Fruit fly (Drosophila melanogaster) whole organism, embryonic: ENCODE measurements around the gene Spase25.
A peak's percentile ranks its signal among the peaks of the same experiment; 100 is the strongest.

Source experiments
- B-H2 ChIP-seq: fragments of 200-800 bp; sonication (Bioruptor generic); optimal IDR thresholded peaks from 2 replicates; lab custom pipeline; 2018; ENCODE audit warnings: missing biosample characterization, mild to moderate bottlenecking, missing genetic modification characterization
- BtbVII ChIP-seq: fragments of 200-800 bp; sonication (Bioruptor generic); optimal IDR thresholded peaks from 3 replicates; lab custom pipeline; 2017; ENCODE audit warnings: missing biosample characterization, mild to moderate bottlenecking, missing genetic modification characterization
- C15 ChIP-seq: fragments of 200-800 bp; sonication (Bioruptor generic); IDR thresholded peaks from 3 replicates; pipeline ENCODE4 v1.3.6; 2022; ENCODE audit warnings: missing biosample characterization, missing genetic modification characterization
- CG10147 ChIP-seq: fragments of 200-800 bp; sonication (Bioruptor generic); optimal IDR thresholded peaks from 2 replicates; lab custom pipeline; 2019; ENCODE audit warnings: missing biosample characterization, mild to moderate bottlenecking, missing genetic modification characterization, moderate library complexity
- CG10959 ChIP-seq: fragments of 200-800 bp; sonication (Bioruptor generic); IDR thresholded peaks from 2 replicates; pipeline ENCODE4 v1.3.6; 2022; ENCODE audit warnings: missing biosample characterization, missing genetic modification characterization
- CG10979 ChIP-seq: fragments of 200-800 bp; sonication (Bioruptor generic); optimal IDR thresholded peaks from 2 replicates; lab custom pipeline; 2018; ENCODE audit warnings: missing biosample characterization, mild to moderate bottlenecking, missing genetic modification characterization, moderate library complexity
- CG11093 ChIP-seq: fragments of 200-800 bp; sonication (Bioruptor generic); IDR thresholded peaks from 3 replicates; pipeline ENCODE4 v1.3.6; 2022; ENCODE audit warnings: missing biosample characterization, missing genetic modification characterization
- CG11723 ChIP-seq: fragments of 200-800 bp; sonication (Bioruptor generic); optimal IDR thresholded peaks from 2 replicates; lab custom pipeline; 2017; ENCODE audit warnings: missing biosample characterization, mild to moderate bottlenecking, missing genetic modification characterization
- CG15696 ChIP-seq: fragments of 200-800 bp; sonication (Bioruptor generic); optimal IDR thresholded peaks from 2 replicates; lab custom pipeline; 2019; ENCODE audit warnings: missing biosample characterization, mild to moderate bottlenecking, missing genetic modification characterization, moderate library complexity
- CG16863 ChIP-seq: fragments of 200-800 bp; sonication (Bioruptor generic); optimal IDR thresholded peaks from 3 replicates; lab custom pipeline; 2016; ENCODE audit warnings: missing biosample characterization, missing genetic modification characterization
- CG17612 ChIP-seq: fragments of 200-800 bp; sonication (Bioruptor generic); IDR thresholded peaks from 2 replicates; pipeline ENCODE4 v1.3.6; 2022; ENCODE audit warnings: missing biosample characterization, missing genetic modification characterization
- CG17912 ChIP-seq: fragments of 200-800 bp; sonication (Bioruptor generic); optimal IDR thresholded peaks from 2 replicates; lab custom pipeline; 2018; ENCODE audit warnings: missing biosample characterization, mild to moderate bottlenecking, missing genetic modification characterization
- CG18262 ChIP-seq: fragments of 200-800 bp; optimal IDR thresholded peaks from 3 replicates; lab custom pipeline; 2019; ENCODE audit warnings: missing biosample characterization, mild to moderate bottlenecking, missing genetic modification characterization, moderate library complexity
- CG30403 ChIP-seq: fragments of 200-800 bp; sonication (Bioruptor generic); optimal IDR thresholded peaks from 3 replicates; lab custom pipeline; 2016; ENCODE audit warnings: missing biosample characterization, missing genetic modification characterization
- CG32767 ChIP-seq: fragments of 200-800 bp; sonication (Bioruptor generic); IDR thresholded peaks from 2 replicates; pipeline ENCODE4 v1.3.6; 2022; ENCODE audit warnings: missing biosample characterization, missing genetic modification characterization
- CG8388 ChIP-seq: fragments of 200-800 bp; sonication (Bioruptor generic); optimal IDR thresholded peaks from 2 replicates; lab custom pipeline; 2019; ENCODE audit warnings: missing biosample characterization, mild to moderate bottlenecking, missing genetic modification characterization, moderate library complexity
- CG8944 ChIP-seq: fragments of 200-800 bp; sonication (Bioruptor generic); optimal IDR thresholded peaks from 3 replicates; lab custom pipeline; 2016; ENCODE audit warnings: missing biosample characterization, missing genetic modification characterization
- E2f2 ChIP-seq: fragments of 200-800 bp; sonication (Bioruptor generic); IDR thresholded peaks from 2 replicates; pipeline ENCODE4 v1.3.6; 2022; ENCODE audit warnings: missing biosample characterization, missing genetic modification characterization
- Eip74EF ChIP-seq, 2 experiments: fragments of 200-800 bp in 1 of 2; fragments of >200 bp in 1 of 2; sonication (Bioruptor generic) in 1 of 2; optimal IDR thresholded peaks; 2 replicates each; lab custom pipeline; 2017 to 2019; ENCODE audit warnings: missing biosample characterization in 2 of 2, missing genetic modification characterization in 2 of 2, mild to moderate bottlenecking in 1 of 2, moderate library complexity in 1 of 2
- Mad ChIP-seq: fragments of 200-800 bp; sonication (Bioruptor generic); optimal IDR thresholded peaks from 2 replicates; lab custom pipeline; 2016; ENCODE audit warnings: missing biosample characterization, missing genetic modification characterization
- Max ChIP-seq: fragments of 200-800 bp; sonication (Bioruptor generic); optimal IDR thresholded peaks from 2 replicates; lab custom pipeline; 2016; ENCODE audit warnings: missing biosample characterization, mild to moderate bottlenecking, missing genetic modification characterization
- NK7.1 ChIP-seq: fragments of 200-800 bp; sonication (Bioruptor generic); optimal IDR thresholded peaks from 3 replicates; lab custom pipeline; 2016; ENCODE audit warnings: missing biosample characterization, missing genetic modification characterization
- Poxn ChIP-seq: fragments of 200-800 bp; sonication (Bioruptor generic); IDR thresholded peaks from 2 replicates; pipeline ENCODE4 v1.3.6; 2022; ENCODE audit warnings: missing biosample characterization, missing genetic modification characterization
- Rfx ChIP-seq: fragments of 200-800 bp; sonication (Bioruptor generic); IDR thresholded peaks from 2 replicates; pipeline ENCODE4 v1.3.6; 2022; ENCODE audit warnings: missing biosample characterization, missing genetic modification characterization
- Vsx1 ChIP-seq: fragments of 200-800 bp; sonication (Bioruptor generic); optimal IDR thresholded peaks from 2 replicates; lab custom pipeline; 2017; ENCODE audit warnings: missing biosample characterization, mild to moderate bottlenecking, missing genetic modification characterization, missing genetic modification reagents
- ase ChIP-seq: fragments of 200-800 bp; sonication (Bioruptor generic); IDR thresholded peaks from 3 replicates; pipeline ENCODE4 v1.3.6; 2022; ENCODE audit warnings: missing biosample characterization, missing genetic modification characterization
- ato ChIP-seq: fragments of 200-800 bp; sonication (Bioruptor generic); IDR thresholded peaks from 2 replicates; pipeline ENCODE4 v1.3.6; 2022; ENCODE audit warnings: missing biosample characterization, missing genetic modification characterization; ENCODE audit not compliant: partially characterized antibody
- cas ChIP-seq: fragments of 200-800 bp; sonication (Bioruptor generic); IDR thresholded peaks from 2 replicates; pipeline ENCODE4 v1.3.6; 2022; ENCODE audit warnings: missing biosample characterization, missing genetic modification characterization
- cg ChIP-seq: fragments of 200-800 bp; sonication (Bioruptor generic); optimal IDR thresholded peaks from 3 replicates; lab custom pipeline; 2019; ENCODE audit warnings: missing biosample characterization, mild to moderate bottlenecking, missing genetic modification characterization, moderate library complexity
- ems ChIP-seq: fragments of 200-800 bp; sonication (Bioruptor generic); optimal IDR thresholded peaks from 3 replicates; lab custom pipeline; 2016; ENCODE audit warnings: missing biosample characterization, missing genetic modification characterization
- ewg ChIP-seq: fragments of 200-800 bp; sonication (Bioruptor generic); optimal IDR thresholded peaks from 3 replicates; lab custom pipeline; 2017; ENCODE audit warnings: mild to moderate bottlenecking, missing biosample characterization, missing genetic modification reagents, missing genetic modification characterization
- fd64A ChIP-seq: fragments of 200-800 bp; sonication (Bioruptor generic); optimal IDR thresholded peaks from 3 replicates; lab custom pipeline; 2018; ENCODE audit warnings: missing biosample characterization, mild to moderate bottlenecking, missing genetic modification characterization
- gcm ChIP-seq: fragments of 200-800 bp; sonication (Bioruptor generic); optimal IDR thresholded peaks from 2 replicates; lab custom pipeline; 2019; ENCODE audit warnings: missing biosample characterization, mild to moderate bottlenecking, missing genetic modification characterization, moderate library complexity
- gro ChIP-seq: fragments of 200-800 bp; sonication (Bioruptor generic); optimal IDR thresholded peaks from 2 replicates; lab custom pipeline; 2016; ENCODE audit warnings: missing biosample characterization, missing genetic modification characterization
- hth ChIP-seq: fragments of >200 bp; optimal IDR thresholded peaks from 2 replicates; lab custom pipeline; 2017; ENCODE audit warnings: inconsistent platforms
- ind ChIP-seq: fragments of 200-800 bp; sonication (Bioruptor generic); optimal IDR thresholded peaks from 3 replicates; lab custom pipeline; 2016; ENCODE audit warnings: missing biosample characterization, missing genetic modification characterization
- klu ChIP-seq: fragments of 200-800 bp; sonication (Bioruptor generic); IDR thresholded peaks from 2 replicates; pipeline ENCODE4 v1.3.6; 2022; ENCODE audit warnings: missing biosample characterization, missing genetic modification characterization
- oc ChIP-seq: fragments of 200-800 bp; sonication (Bioruptor generic); optimal IDR thresholded peaks from 2 replicates; lab custom pipeline; 2018; ENCODE audit warnings: missing biosample characterization, mild to moderate bottlenecking, missing genetic modification characterization, moderate library complexity
- odd ChIP-seq: fragments of 200-800 bp; sonication (Bioruptor generic); optimal IDR thresholded peaks from 2 replicates; lab custom pipeline; 2017; ENCODE audit warnings: missing biosample characterization, mild to moderate bottlenecking, missing genetic modification characterization
- otp ChIP-seq: fragments of 200-800 bp; sonication (Bioruptor generic); IDR thresholded peaks from 3 replicates; pipeline ENCODE4, ENCODE4 v1.3.6; 2022; ENCODE audit warnings: missing biosample characterization, missing genetic modification characterization
- pan ChIP-seq, 4 experiments: fragments of >200 bp in 3 of 4; fragments of 200-800 bp in 1 of 4; sonication (Bioruptor generic) in 1 of 4; optimal IDR thresholded peaks in 3 of 4; IDR thresholded peaks in 1 of 4; 2 replicates each; pipeline versions ENCODE4 v1.3.6 to Lab custom; 2017 to 2022; ENCODE audit warnings: missing biosample characterization in 2 of 4, missing genetic modification characterization in 2 of 4, mixed read lengths in 1 of 4
- pho ChIP-seq: fragments of 200-800 bp; sonication (Bioruptor generic); optimal IDR thresholded peaks from 2 replicates; lab custom pipeline; 2016; ENCODE audit warnings: missing biosample characterization, missing genetic modification characterization
- pnt ChIP-seq: fragments of 200-800 bp; sonication (Bioruptor generic); optimal IDR thresholded peaks from 3 replicates; lab custom pipeline; 2016; ENCODE audit warnings: missing biosample characterization, missing genetic modification characterization
- ranshi ChIP-seq: fragments of 200-800 bp; sonication (Bioruptor generic); IDR thresholded peaks from 2 replicates; pipeline ENCODE4 v1.3.6; 2022; ENCODE audit warnings: missing biosample characterization, missing genetic modification characterization
- run ChIP-seq: fragments of 200-800 bp; sonication (Bioruptor generic); optimal IDR thresholded peaks from 3 replicates; lab custom pipeline; 2018; ENCODE audit warnings: missing biosample characterization, mild to moderate bottlenecking, missing genetic modification characterization
- ttk ChIP-seq: fragments of 200-800 bp; sonication (Bioruptor generic); IDR thresholded peaks from 2 replicates; pipeline ENCODE4 v2.1.2; 2022; ENCODE audit warnings: missing biosample characterization, missing genetic modification characterization
- wor ChIP-seq: fragments of 200-800 bp; sonication (Bioruptor generic); IDR thresholded peaks from 2 replicates; pipeline ENCODE4 v1.3.6; 2022; ENCODE audit warnings: missing biosample characterization, missing genetic modification characterization
- zen2 ChIP-seq: fragments of 200-800 bp; sonication (Bioruptor generic); IDR thresholded peaks from 3 replicates; pipeline ENCODE4 v1.3.6; 2022; ENCODE audit warnings: missing biosample characterization, missing genetic modification characterization; ENCODE audit not compliant: partially characterized antibody

Gene Spase25

dm6 chrX:11527088-11527635 lies 42.1 kb downstream of the Spase25 start (continued):
- no peak for TF ChIP-seq klu (GFP tag; lab: Robert Waterston, UW)
- no peak for TF ChIP-seq CG17612
- TF ChIP-seq zen2 (GFP tag; lab: Robert Waterston, UW) = no peak
- no peak for TF ChIP-seq NK7.1
- no peak for TF ChIP-seq ato (GFP tag; lab: Robert Waterston, UW)
- TF ChIP-seq cg = peak; percentile 27
- no peak for TF ChIP-seq Poxn (GFP tag; lab: Robert Waterston, UW)
- TF ChIP-seq CG8944 (GFP tag; lab: Kevin White, UChicago) = no peak
- TF ChIP-seq ttk (GFP tag; lab: Robert Waterston, UW) = no peak
- no peak for TF ChIP-seq CG11093 (GFP tag; lab: Robert Waterston, UW)
- TF ChIP-seq Eip74EF (GFP tag; optimal IDR thresholded peaks at IDR 0.05; lab: Kevin White, UChicago) = no peak
- no peak for TF ChIP-seq CG16863 (GFP tag; lab: Kevin White, UChicago)
- TF ChIP-seq run (tag; lab: Kevin White, UChicago) = no peak
- TF ChIP-seq gro (GFP tag; lab: Kevin White, UChicago) = no peak
- no peak for TF ChIP-seq Vsx1 (GFP tag; lab: Kevin White, UChicago)
- no peak for TF ChIP-seq pan (optimal IDR thresholded peaks at IDR 0.05; lab: Kevin White, UChicago)
- no peak for TF ChIP-seq pan (GFP tag; optimal IDR thresholded peaks at IDR 0.05 in 1 of 2, IDR thresholded peaks at IDR 0.05 in 1 of 2)
- TF ChIP-seq CG30403 (GFP tag; lab: Kevin White, UChicago) = no peak

dm6 chrX:11528026-11528702 lies 43.1 kb downstream of the Spase25 start:
- peak; percentile 39 for TF ChIP-seq BtbVII
- peak; percentile 74 for TF ChIP-seq otp (GFP tag; lab: Robert Waterston, UW)
- TF ChIP-seq ranshi (GFP tag; lab: Robert Waterston, UW) = peak; percentile 68
- TF ChIP-seq E2f2 (GFP tag; lab: Robert Waterston, UW) = peak; percentile 49; the same call in 1 of the 2 replicates
- peak; percentile 56 for TF ChIP-seq ind (GFP tag; lab: Kevin White, UChicago)
- TF ChIP-seq wor (GFP tag; lab: Robert Waterston, UW) = peak; percentile 59
- peak; percentile 81 for TF ChIP-seq CG8388
- TF ChIP-seq fd64A (GFP tag; lab: Kevin White, UChicago) = peak; percentile 80
- no peak for TF ChIP-seq cas (GFP tag; lab: Robert Waterston, UW)
- TF ChIP-seq ato (GFP tag; lab: Robert Waterston, UW) = no peak
- TF ChIP-seq CG11723 (GFP tag; lab: Kevin White, UChicago) = peak; percentile 58
- TF ChIP-seq pnt = peak; percentile 47
- peak; percentile 75 for TF ChIP-seq CG32767 (GFP tag; lab: Robert Waterston, UW)
- no peak for TF ChIP-seq pho (GFP tag; lab: Kevin White, UChicago)
- peak; percentile 54 for TF ChIP-seq odd (GFP tag; lab: Kevin White, UChicago)
- TF ChIP-seq Rfx = no peak
- peak; percentile 37 for TF ChIP-seq ems
- TF ChIP-seq hth (lab: Kevin White, UChicago) = no peak
- TF ChIP-seq Mad (GFP tag; lab: Kevin White, UChicago) = peak; percentile 30
- TF ChIP-seq CG15696 (tag; lab: Kevin White, UChicago) = peak; percentile 87
- no peak for TF ChIP-seq C15 (GFP tag; lab: Robert Waterston, UW)
- TF ChIP-seq CG10147 (GFP tag; lab: Kevin White, UChicago) = peak; percentile 48
- TF ChIP-seq CG17912 = no peak
- TF ChIP-seq gcm (GFP tag; lab: Kevin White, UChicago) = peak; percentile 87
- TF ChIP-seq B-H2 (GFP tag; lab: Kevin White, UChicago) = no peak
- TF ChIP-seq CG10979 (tag; lab: Kevin White, UChicago) = peak; percentile 93
- TF ChIP-seq oc (tag; lab: Kevin White, UChicago) = peak; percentile 82
- TF ChIP-seq CG18262 = peak; percentile 93
- TF ChIP-seq Max (GFP tag; lab: Kevin White, UChicago) = peak; percentile 65
- TF ChIP-seq ewg (GFP tag; lab: Kevin White, UChicago) = peak; percentile 65
- TF ChIP-seq CG10959 = peak; percentile 79
- peak; percentile 59; the same call in 1 of the 3 replicates for TF ChIP-seq ase (GFP tag; lab: Robert Waterston, UW)
